Worm (Caenorhabditis elegans) whole organism, late embryonic: ENCODE results near the gene pap-1.

Experiments used
- dmd-4 ChIP-seq: sonication (generic microtip); optimal IDR thresholded peaks from 2 replicates; lab custom pipeline; 2016; ENCODE audit warnings: borderline replicate concordance, missing genetic modification characterization, missing compliant biosample characterization
- hlh-30 ChIP-seq: sonication (generic microtip); optimal IDR thresholded peaks from 2 replicates; lab custom pipeline; 2017; ENCODE audit warnings: antibody characterized with exemption, missing genetic modification characterization, missing compliant biosample characterization; ENCODE audit not compliant: insufficient read depth
- nhr-11 ChIP-seq: fragments of 150-350 bp; optimal IDR thresholded peaks from 2 replicates; lab custom pipeline; 2014; ENCODE audit warnings: missing biosample characterization, missing genetic modification characterization
- npax-4 ChIP-seq: sonication (generic microtip); optimal IDR thresholded peaks from 2 replicates; lab custom pipeline; 2016; ENCODE audit warnings: missing genetic modification characterization, missing compliant biosample characterization
- ref-2 ChIP-seq: sonication (generic microtip); optimal IDR thresholded peaks from 2 replicates; lab custom pipeline; 2016; ENCODE audit warnings: missing genetic modification characterization, missing compliant biosample characterization

ce11 chrV:10463276-10463675 lies 21.5 kb downstream of the pap-1 start, which contains the start of gene F22E12.3:
- TF ChIP-seq npax-4 (tag; lab: Kevin White, UChicago) (no peak), hlh-30 (no peak), nhr-11 (no peak), dmd-4 (no peak), ref-2 (no peak)
